Fruit fly (Drosophila melanogaster) Kc167 (cell line): ENCODE measurements around the gene Gmd.

Experiments used
- Myc ChIP-seq: fragments of >200 bp; optimal IDR thresholded peaks from 2 replicates; lab custom pipeline; 2017; ENCODE audit warnings: missing external identifiers
- Sin3A ChIP-seq: fragments of >200 bp; optimal IDR thresholded peaks from 2 replicates; lab custom pipeline; 2018; ENCODE audit warnings: missing external identifiers
- h ChIP-seq: fragments of >200 bp; optimal IDR thresholded peaks from 3 replicates; lab custom pipeline; 2018; ENCODE audit warnings: missing external identifiers
- insv ChIP-seq: fragments of >200 bp; optimal IDR thresholded peaks from 3 replicates; lab custom pipeline; 2018; ENCODE audit warnings: missing external identifiers
- psq ChIP-seq: fragments of >200 bp; optimal IDR thresholded peaks from 2 replicates; lab custom pipeline; 2017; ENCODE audit warnings: missing external identifiers
- ttk ChIP-seq: sonication (Bioruptor generic); optimal IDR thresholded peaks from 2 replicates; lab custom pipeline; 2017; ENCODE audit warnings: missing external identifiers

The Gmd gene

dm6 chr2L:5002711-5003402 lies 26.0 kb upstream of the Gmd start:
- TF ChIP-seq Myc (lab: Kevin White, UChicago): no peak
- TF ChIP-seq h (lab: Kevin White, UChicago): no peak
- TF ChIP-seq psq: no peak
- TF ChIP-seq ttk (lab: Kevin White, UChicago): no peak
- no peak for TF ChIP-seq Sin3A
- TF ChIP-seq insv (lab: Kevin White, UChicago): no peak

DNA sequence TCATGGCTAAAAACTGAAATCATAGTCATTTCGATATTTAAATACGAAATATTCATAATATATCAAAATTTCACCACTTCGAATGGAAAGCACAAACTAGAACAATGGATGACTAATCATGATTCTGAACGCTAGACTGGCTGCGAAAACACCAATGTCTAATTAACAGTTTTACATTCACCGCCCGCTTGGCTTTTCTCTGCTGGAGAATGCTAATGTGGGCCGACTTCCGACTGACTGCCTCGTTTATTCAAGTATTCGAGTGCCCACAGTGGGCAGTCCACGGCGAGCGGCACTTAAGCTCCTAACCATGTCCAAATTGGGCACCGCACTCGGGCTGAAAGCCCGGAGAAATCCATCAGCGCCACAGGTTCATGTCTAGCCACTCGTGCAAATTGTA lies 25.2 kb upstream of the Gmd start:
- TF ChIP-seq Sin3A: no peak
- TF ChIP-seq h (lab: Kevin White, UChicago): no peak
- TF ChIP-seq insv (lab: Kevin White, UChicago): no peak
- TF ChIP-seq psq: no peak
- no peak for TF ChIP-seq Myc (lab: Kevin White, UChicago)
- TF ChIP-seq ttk (lab: Kevin White, UChicago): no peak

DNA sequence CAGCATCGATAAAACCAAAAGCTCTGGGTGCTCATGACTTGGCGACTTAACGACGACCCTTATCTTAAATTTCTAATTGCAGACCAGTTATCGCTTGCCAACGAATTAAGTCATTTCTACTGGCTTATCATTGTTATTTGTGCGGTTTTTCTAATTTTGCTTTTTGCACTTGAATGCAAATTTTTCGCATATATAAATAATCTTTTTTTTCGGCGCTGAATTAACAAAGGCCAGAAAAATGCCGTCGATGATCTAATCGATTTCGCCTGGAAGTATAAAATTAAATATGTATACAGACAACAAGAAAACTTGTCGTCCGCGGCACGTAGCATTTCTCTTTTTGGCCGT lies 24.7 kb upstream of the Gmd start:
- TF ChIP-seq ttk (lab: Kevin White, UChicago): no peak
- TF ChIP-seq Sin3A: no peak
- no peak for TF ChIP-seq insv (lab: Kevin White, UChicago)
- TF ChIP-seq Myc (lab: Kevin White, UChicago): no peak
- no peak for TF ChIP-seq h (lab: Kevin White, UChicago)
- TF ChIP-seq psq: no peak

DNA sequence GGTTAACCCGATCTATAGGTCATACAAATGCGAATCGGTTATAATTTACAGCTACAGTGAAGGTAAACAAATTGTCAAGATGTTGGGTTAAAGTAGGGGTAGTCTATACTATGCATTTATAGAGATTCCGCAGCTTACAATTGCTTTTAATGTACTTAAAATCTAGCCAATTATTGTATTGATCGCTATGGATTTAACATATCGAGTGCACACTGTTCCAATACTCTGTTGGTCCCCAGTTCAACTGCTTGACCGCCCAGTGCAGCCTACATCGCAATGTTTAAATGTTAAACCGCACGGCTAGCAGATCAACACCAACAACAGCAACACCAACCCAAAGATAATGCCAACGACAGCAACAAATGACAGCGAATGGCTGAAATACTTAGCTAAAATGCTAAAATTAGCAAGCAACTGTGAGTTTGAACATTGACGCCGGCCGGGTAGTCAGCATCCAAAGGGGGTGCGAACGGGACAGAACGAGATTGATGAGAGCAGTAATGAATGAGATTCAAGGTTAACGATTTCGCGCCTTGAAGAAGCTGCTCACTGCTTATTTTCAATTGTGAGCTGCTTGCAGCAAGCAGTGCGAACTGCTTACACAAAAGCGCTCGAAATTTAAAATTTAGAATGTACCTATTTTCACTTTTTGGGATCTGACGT lies 24.2 kb upstream of the Gmd start:
- TF ChIP-seq insv (lab: Kevin White, UChicago) (no peak), ttk (lab: Kevin White, UChicago) (no peak), Myc (lab: Kevin White, UChicago) (no peak), Sin3A (no peak), h (lab: Kevin White, UChicago) (no peak), psq (no peak)

DNA sequence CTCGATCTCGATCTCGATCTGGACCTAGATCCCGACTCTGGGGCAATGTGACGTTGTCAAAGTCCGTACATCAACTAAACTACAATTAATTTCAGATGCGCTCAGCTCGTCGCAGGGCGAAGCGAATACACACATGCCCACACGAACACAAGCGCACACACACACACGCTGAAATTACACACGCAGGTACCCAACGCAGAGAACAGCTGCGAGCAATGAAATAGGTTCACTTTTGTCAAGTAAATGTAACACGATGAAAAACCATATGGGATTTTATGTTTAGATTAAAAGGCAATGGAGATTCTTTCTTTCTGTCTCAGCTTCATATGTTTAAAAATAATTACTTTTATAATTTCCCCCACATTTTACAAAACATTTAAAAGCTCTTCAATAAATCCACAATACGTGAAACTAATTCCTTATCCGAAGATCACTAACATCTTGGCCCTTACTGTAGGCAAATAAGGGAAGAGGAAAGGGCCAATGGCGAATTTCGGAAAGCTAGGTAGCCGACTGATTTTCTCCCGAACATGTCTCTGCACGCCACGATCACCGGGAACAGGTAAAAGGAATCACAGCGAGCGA lies 23.6 kb upstream of the Gmd start:
- TF ChIP-seq psq (no peak), insv (lab: Kevin White, UChicago) (no peak), Myc (lab: Kevin White, UChicago) (no peak), ttk (lab: Kevin White, UChicago) (no peak), h (lab: Kevin White, UChicago) (no peak), Sin3A (no peak)

- TF ChIP-seq ttk (lab: Kevin White, UChicago): no peak
- TF ChIP-seq psq: no peak
- no peak for TF ChIP-seq Sin3A
- TF ChIP-seq h (lab: Kevin White, UChicago): no peak
- no peak for TF ChIP-seq insv (lab: Kevin White, UChicago)
- TF ChIP-seq Myc (lab: Kevin White, UChicago): no peak
Measured at dm6 chr2L:4999389-5000032, 22.7 kb upstream of the Gmd start.

dm6 chr2L:4998571-4999191 lies 21.9 kb upstream of the Gmd start:
- TF ChIP-seq ttk (lab: Kevin White, UChicago) (no peak), psq (no peak), h (lab: Kevin White, UChicago) (no peak), Myc (lab: Kevin White, UChicago) (no peak), insv (lab: Kevin White, UChicago) (no peak), Sin3A (no peak)

DNA sequence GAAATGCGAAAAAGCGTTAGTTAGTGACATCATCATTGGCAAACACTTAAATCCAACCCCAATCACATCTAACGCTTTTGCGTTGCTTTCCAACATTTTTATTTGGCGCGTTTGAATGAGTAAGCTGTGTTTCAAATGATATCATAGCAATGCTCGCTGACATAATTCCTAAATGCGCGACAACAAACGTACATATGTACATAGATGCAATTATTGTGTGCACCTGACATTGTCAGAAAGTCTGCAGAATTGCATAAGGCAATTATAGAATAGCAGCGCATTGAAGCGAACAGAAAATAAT lies 21.4 kb upstream of the Gmd start:
- TF ChIP-seq ttk (lab: Kevin White, UChicago) (no peak), psq (no peak), insv (lab: Kevin White, UChicago) (no peak), h (lab: Kevin White, UChicago) (no peak), Myc (lab: Kevin White, UChicago) (no peak), Sin3A (no peak)

DNA sequence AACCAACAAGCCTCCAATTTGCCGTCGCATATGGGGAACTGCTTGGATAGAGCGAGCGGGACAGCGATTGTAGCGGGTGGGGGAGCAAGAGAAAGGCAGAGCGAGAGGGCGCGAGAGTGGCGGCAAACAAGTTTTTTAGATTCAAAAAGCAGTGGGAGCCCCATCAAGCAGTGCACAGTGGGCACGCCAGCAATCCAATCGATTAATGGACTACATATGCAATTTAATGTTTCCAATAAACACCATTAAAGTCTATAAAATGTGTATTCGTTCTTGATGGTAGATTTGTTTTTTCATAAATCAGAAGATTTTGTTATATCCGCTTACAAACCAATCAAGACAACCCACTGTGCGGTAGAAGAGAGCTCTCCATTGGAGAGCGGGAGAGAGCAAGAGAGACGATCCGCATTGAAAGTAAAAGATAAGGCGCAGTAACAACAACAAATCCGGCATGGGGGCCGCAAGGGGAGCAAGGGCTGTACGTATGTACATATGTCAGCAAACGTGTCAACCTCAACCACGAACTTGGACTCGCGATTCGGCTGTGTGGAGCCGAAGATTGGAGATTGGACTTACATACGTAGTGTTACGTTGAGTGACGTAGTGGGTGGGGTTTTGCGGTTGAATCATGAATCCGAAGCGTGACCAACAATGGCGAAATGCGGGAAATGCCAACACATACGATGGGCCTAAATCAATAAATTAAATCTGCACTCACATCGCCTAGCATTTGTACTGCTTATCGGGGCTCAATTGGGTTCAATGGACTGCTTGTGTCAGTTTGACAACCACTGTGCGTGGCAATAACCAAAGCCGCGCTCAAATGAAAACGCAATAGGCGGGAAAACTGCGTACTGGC lies 20.8 kb upstream of the Gmd start:
- TF ChIP-seq insv (lab: Kevin White, UChicago) (no peak), ttk (lab: Kevin White, UChicago) (no peak), Sin3A (no peak), Myc (lab: Kevin White, UChicago) (no peak)

DNA sequence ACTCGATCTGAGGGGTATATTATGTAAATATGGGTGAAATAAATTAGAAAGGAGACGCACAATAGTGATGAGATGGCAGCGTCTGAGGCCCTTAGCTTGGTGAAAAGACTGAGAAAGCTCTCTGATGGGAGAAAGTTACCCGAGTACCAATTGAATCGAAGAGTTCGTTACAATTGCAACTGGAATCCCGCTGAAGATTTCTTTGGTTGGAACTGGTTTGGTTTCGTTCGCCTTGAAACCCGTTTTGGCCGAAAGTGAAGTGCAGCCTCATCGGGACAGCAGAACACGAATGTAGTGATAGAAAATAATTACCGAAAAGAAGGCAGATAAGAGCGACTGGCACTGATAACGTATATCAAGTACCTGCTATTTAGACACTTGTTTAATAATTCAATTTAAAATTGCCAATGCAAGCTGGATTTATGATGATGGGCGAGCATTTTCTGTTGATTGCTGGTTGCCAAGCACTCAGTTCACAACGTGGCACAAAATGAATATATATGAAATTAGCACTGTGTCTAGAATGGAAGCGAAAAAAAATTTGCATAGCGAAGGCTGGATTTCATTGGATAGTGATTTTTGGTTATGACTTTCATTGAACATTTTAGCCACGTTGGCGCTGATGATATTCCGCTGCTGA lies 19.6 kb upstream of the Gmd start:
- TF ChIP-seq Myc (lab: Kevin White, UChicago): no peak
- no peak for TF ChIP-seq psq
- TF ChIP-seq ttk (lab: Kevin White, UChicago): no peak
- no peak for TF ChIP-seq Sin3A
- TF ChIP-seq h (lab: Kevin White, UChicago): no peak
- no peak for TF ChIP-seq insv (lab: Kevin White, UChicago)

DNA sequence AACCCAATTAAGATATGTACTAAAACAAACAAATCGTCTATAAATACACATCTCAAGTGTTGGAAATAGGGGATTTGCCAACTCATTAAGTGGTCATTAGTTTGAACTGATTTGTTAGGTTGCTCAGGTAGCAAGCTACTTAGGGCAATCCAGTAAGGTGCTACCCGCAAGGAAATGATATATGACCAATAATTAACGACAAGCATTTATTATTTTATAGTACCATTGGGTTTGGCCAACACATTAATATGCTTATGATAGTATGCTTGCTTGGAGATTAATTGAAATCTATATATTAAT lies 19.0 kb upstream of the Gmd start:
- TF ChIP-seq ttk (lab: Kevin White, UChicago) (no peak), Myc (lab: Kevin White, UChicago) (no peak), Sin3A (no peak), h (lab: Kevin White, UChicago) (no peak), psq (no peak), insv (lab: Kevin White, UChicago) (no peak)
